Fruit fly (Drosophila melanogaster) whole organism, embryonic: ENCODE measurements around the gene Art9.

ENCODE experiments used
- Aef1 ChIP-seq: fragments of 200-800 bp; sonication (Bioruptor generic); IDR thresholded peaks from 3 replicates; pipeline ENCODE4 v1.3.6; 2022; ENCODE audit warnings: missing biosample characterization, missing genetic modification characterization
- CG10209 ChIP-seq: fragments of 200-800 bp; sonication (Bioruptor generic); optimal IDR thresholded peaks from 3 replicates; lab custom pipeline; 2017; ENCODE audit warnings: missing biosample characterization, mild to moderate bottlenecking, missing genetic modification characterization, missing genetic modification reagents
- CG10321 ChIP-seq: fragments of 200-800 bp; sonication (Bioruptor generic); IDR thresholded peaks from 2 replicates; pipeline ENCODE4 v1.3.6; 2022; ENCODE audit warnings: missing biosample characterization, missing genetic modification characterization
- CG10565 ChIP-seq: fragments of 200-800 bp; sonication (Bioruptor generic); optimal IDR thresholded peaks from 3 replicates; lab custom pipeline; 2016; ENCODE audit warnings: missing biosample characterization, mild to moderate bottlenecking, missing genetic modification characterization
- CG11560 ChIP-seq: fragments of 200-800 bp; sonication (Bioruptor generic); IDR thresholded peaks from 3 replicates; pipeline ENCODE4 v1.3.6; 2022; ENCODE audit warnings: missing biosample characterization, missing genetic modification characterization
- CG11723 ChIP-seq: fragments of 200-800 bp; sonication (Bioruptor generic); optimal IDR thresholded peaks from 2 replicates; lab custom pipeline; 2017; ENCODE audit warnings: missing biosample characterization, mild to moderate bottlenecking, missing genetic modification characterization
- CG13424 ChIP-seq: fragments of 200-800 bp; sonication (Bioruptor generic); optimal IDR thresholded peaks from 2 replicates; lab custom pipeline; 2019; ENCODE audit warnings: missing biosample characterization, mild to moderate bottlenecking, missing genetic modification characterization, moderate library complexity
- CG15269 ChIP-seq: fragments of 200-800 bp; sonication (Bioruptor generic); optimal IDR thresholded peaks from 2 replicates; lab custom pipeline; 2018; ENCODE audit warnings: missing biosample characterization, mild to moderate bottlenecking, missing genetic modification characterization, moderate library complexity
- CG15514 ChIP-seq: fragments of 200-800 bp; sonication (Bioruptor generic); optimal IDR thresholded peaks from 3 replicates; lab custom pipeline; 2017; ENCODE audit warnings: missing biosample characterization, missing genetic modification characterization, mild to moderate bottlenecking, moderate library complexity, missing genetic modification reagents
- CG16813 ChIP-seq: fragments of 200-800 bp; sonication (Bioruptor generic); IDR thresholded peaks from 3 replicates; pipeline ENCODE4 v1.3.6; 2022; ENCODE audit warnings: missing biosample characterization, missing genetic modification characterization; ENCODE audit not compliant: partially characterized antibody
- CG33557 ChIP-seq: fragments of 200-800 bp; sonication (Bioruptor generic); optimal IDR thresholded peaks from 2 replicates; lab custom pipeline; 2019; ENCODE audit warnings: missing biosample characterization, mild to moderate bottlenecking, missing genetic modification characterization, moderate library complexity
- CG4282 ChIP-seq: fragments of 200-800 bp; sonication (Bioruptor generic); optimal IDR thresholded peaks from 2 replicates; lab custom pipeline; 2016; ENCODE audit warnings: missing biosample characterization, missing genetic modification characterization
- CG6854 ChIP-seq: fragments of 200-800 bp; sonication (Bioruptor generic); optimal IDR thresholded peaks from 3 replicates; lab custom pipeline; 2017; ENCODE audit warnings: missing biosample characterization, mild to moderate bottlenecking, missing genetic modification characterization
- CG7357 ChIP-seq: fragments of 200-800 bp; sonication (Bioruptor generic); IDR thresholded peaks from 3 replicates; pipeline ENCODE4 v1.3.6; 2022; ENCODE audit warnings: missing biosample characterization, missing genetic modification characterization
- CG7963 ChIP-seq: fragments of 200-800 bp; sonication (Bioruptor generic); IDR thresholded peaks from 3 replicates; pipeline ENCODE4 v1.3.6; 2022; ENCODE audit warnings: missing biosample characterization, missing genetic modification characterization; ENCODE audit not compliant: partially characterized antibody
- CG8089 ChIP-seq: fragments of 200-800 bp; sonication (Bioruptor generic); optimal IDR thresholded peaks from 3 replicates; lab custom pipeline; 2016; ENCODE audit warnings: missing biosample characterization, missing genetic modification characterization
- CG9437 ChIP-seq: fragments of 200-800 bp; sonication (Bioruptor generic); optimal IDR thresholded peaks from 2 replicates; lab custom pipeline; 2018; ENCODE audit warnings: missing biosample characterization, mild to moderate bottlenecking, missing genetic modification characterization
- Dek ChIP-seq: fragments of 200-800 bp; sonication (Bioruptor generic); optimal IDR thresholded peaks from 3 replicates; lab custom pipeline; 2019; ENCODE audit warnings: missing biosample characterization, mild to moderate bottlenecking, missing genetic modification characterization, moderate library complexity
- Dip2 ChIP-seq: fragments of 200-800 bp; sonication (Bioruptor generic); IDR thresholded peaks from 2 replicates; pipeline ENCODE4 v1.3.6; 2022; ENCODE audit warnings: missing biosample characterization, missing genetic modification characterization
- Fer3 ChIP-seq: fragments of 200-800 bp; sonication (Bioruptor generic); optimal IDR thresholded peaks from 2 replicates; lab custom pipeline; 2018; ENCODE audit warnings: missing biosample characterization, mild to moderate bottlenecking, missing genetic modification characterization, moderate library complexity
- Gsc ChIP-seq: fragments of 200-800 bp; sonication (Bioruptor generic); IDR thresholded peaks from 2 replicates; pipeline ENCODE4 v1.3.6; 2022; ENCODE audit warnings: missing biosample characterization, missing genetic modification characterization
- Gug ChIP-seq: fragments of 200-800 bp; sonication (Bioruptor generic); IDR thresholded peaks from 4 replicates; pipeline ENCODE4 v1.3.6; 2022; ENCODE audit warnings: missing biosample characterization, missing genetic modification characterization
- HHEX ChIP-seq: fragments of 200-800 bp; sonication (Bioruptor generic); optimal IDR thresholded peaks from 3 replicates; lab custom pipeline; 2017; ENCODE audit warnings: missing biosample characterization, mild to moderate bottlenecking, missing genetic modification characterization, missing genetic modification reagents
- Hey ChIP-seq: fragments of 200-800 bp; sonication (Bioruptor generic); optimal IDR thresholded peaks from 3 replicates; lab custom pipeline; 2018; ENCODE audit warnings: missing biosample characterization, mild to moderate bottlenecking, missing genetic modification characterization
- Hmx ChIP-seq: fragments of 200-800 bp; sonication (Bioruptor generic); optimal IDR thresholded peaks from 2 replicates; lab custom pipeline; 2016; ENCODE audit warnings: missing biosample characterization, missing genetic modification characterization
- Hr51 ChIP-seq, 2 experiments: fragments of 200-800 bp; sonication (Bioruptor generic); optimal IDR thresholded peaks; 2 replicates in 1 of 2; 3 replicates in 1 of 2; lab custom pipeline; 2016 to 2018; ENCODE audit warnings: missing biosample characterization in 2 of 2, missing genetic modification characterization in 2 of 2, mild to moderate bottlenecking in 1 of 2, moderate library complexity in 1 of 2
- Kr ChIP-seq: fragments of 200-800 bp; sonication (Bioruptor generic); optimal IDR thresholded peaks from 2 replicates; lab custom pipeline; 2017; ENCODE audit warnings: missing biosample characterization, mild to moderate bottlenecking, missing genetic modification characterization
- Pdp1 ChIP-seq, 2 experiments: fragments of 200-800 bp; sonication (Bioruptor generic); optimal IDR thresholded peaks; 3 replicates each; lab custom pipeline; 2016; ENCODE audit warnings: missing biosample characterization in 2 of 2, missing genetic modification characterization in 2 of 2, mild to moderate bottlenecking in 1 of 2, moderate library complexity in 1 of 2
- Poxn ChIP-seq: fragments of 200-800 bp; sonication (Bioruptor generic); IDR thresholded peaks from 2 replicates; pipeline ENCODE4 v1.3.6; 2022; ENCODE audit warnings: missing biosample characterization, missing genetic modification characterization
- ara ChIP-seq: fragments of 200-800 bp; sonication (Bioruptor generic); IDR thresholded peaks from 2 replicates; pipeline ENCODE4 v1.3.6; 2022; ENCODE audit warnings: missing biosample characterization, missing genetic modification characterization
- bowl ChIP-seq: fragments of 200-800 bp; sonication (Bioruptor generic); IDR thresholded peaks from 2 replicates; pipeline ENCODE4 v1.3.6; 2022; ENCODE audit warnings: missing biosample characterization, missing genetic modification characterization
- chinmo ChIP-seq: fragments of 200-800 bp; sonication (Bioruptor generic); IDR thresholded peaks from 4 replicates; pipeline ENCODE4 v1.3.6; 2022; ENCODE audit warnings: missing biosample characterization, missing genetic modification characterization; ENCODE audit not compliant: partially characterized antibody
- crc ChIP-seq: fragments of 200-800 bp; sonication (Bioruptor generic); optimal IDR thresholded peaks from 2 replicates; lab custom pipeline; 2016; ENCODE audit warnings: missing biosample characterization, missing genetic modification characterization
- ems ChIP-seq: fragments of 200-800 bp; sonication (Bioruptor generic); optimal IDR thresholded peaks from 3 replicates; lab custom pipeline; 2016; ENCODE audit warnings: missing biosample characterization, missing genetic modification characterization
- en ChIP-seq: fragments of 200-800 bp; sonication (Bioruptor generic); optimal IDR thresholded peaks from 2 replicates; lab custom pipeline; 2016; ENCODE audit warnings: missing biosample characterization, missing genetic modification characterization
- eyg ChIP-seq: fragments of 200-800 bp; sonication (Bioruptor generic); optimal IDR thresholded peaks from 3 replicates; lab custom pipeline; 2016; ENCODE audit warnings: missing biosample characterization, missing genetic modification characterization
- gfzf ChIP-seq: fragments of 200-800 bp; sonication (Bioruptor generic); optimal IDR thresholded peaks from 2 replicates; lab custom pipeline; 2016; ENCODE audit warnings: missing biosample characterization, mild to moderate bottlenecking, missing genetic modification characterization, moderate library complexity
- gro ChIP-seq: fragments of 200-800 bp; sonication (Bioruptor generic); optimal IDR thresholded peaks from 2 replicates; lab custom pipeline; 2016; ENCODE audit warnings: missing biosample characterization, missing genetic modification characterization
- kni ChIP-seq: fragments of 200-800 bp; sonication (Bioruptor generic); optimal IDR thresholded peaks from 3 replicates; lab custom pipeline; 2017; ENCODE audit warnings: mild to moderate bottlenecking, missing biosample characterization, missing genetic modification reagents, missing genetic modification characterization
- luna ChIP-seq: fragments of 200-800 bp; sonication (Bioruptor generic); optimal IDR thresholded peaks from 2 replicates; lab custom pipeline; 2016; ENCODE audit warnings: missing biosample characterization, missing genetic modification characterization
- mam ChIP-seq: fragments of 200-800 bp; sonication (Bioruptor generic); optimal IDR thresholded peaks from 3 replicates; lab custom pipeline; 2016; ENCODE audit warnings: missing biosample characterization, missing genetic modification characterization
- nerfin-2 ChIP-seq: fragments of 200-800 bp; sonication (Bioruptor generic); IDR thresholded peaks from 2 replicates; pipeline ENCODE4 v1.3.6; 2022; ENCODE audit warnings: missing biosample characterization, missing genetic modification characterization; ENCODE audit not compliant: partially characterized antibody
- otp ChIP-seq: fragments of 200-800 bp; sonication (Bioruptor generic); IDR thresholded peaks from 3 replicates; pipeline ENCODE4, ENCODE4 v1.3.6; 2022; ENCODE audit warnings: missing biosample characterization, missing genetic modification characterization
- pros ChIP-seq: fragments of 200-800 bp; sonication (Bioruptor generic); optimal IDR thresholded peaks from 3 replicates; lab custom pipeline; 2019; ENCODE audit warnings: missing biosample characterization, mild to moderate bottlenecking, missing genetic modification characterization, moderate library complexity
- row ChIP-seq: fragments of 200-800 bp; sonication (Bioruptor generic); IDR thresholded peaks from 3 replicates; pipeline ENCODE4 v1.3.6; 2022; ENCODE audit warnings: missing biosample characterization, missing genetic modification characterization
- schlank ChIP-seq: fragments of 200-800 bp; sonication (Bioruptor generic); optimal IDR thresholded peaks from 2 replicates; lab custom pipeline; 2018; ENCODE audit warnings: missing biosample characterization, mild to moderate bottlenecking, missing genetic modification characterization
- sob ChIP-seq: fragments of 200-800 bp; sonication (Bioruptor generic); IDR thresholded peaks from 2 replicates; pipeline ENCODE4 v1.3.6; 2022; ENCODE audit warnings: missing biosample characterization, missing genetic modification characterization
- sug ChIP-seq: fragments of 200-800 bp; optimal IDR thresholded peaks from 2 replicates; lab custom pipeline; 2019; ENCODE audit warnings: missing biosample characterization, mild to moderate bottlenecking, missing genetic modification characterization, moderate library complexity
- tgo ChIP-seq: fragments of 200-800 bp; sonication (Bioruptor generic); IDR thresholded peaks from 3 replicates; pipeline ENCODE4 v1.3.6; 2022; ENCODE audit warnings: missing biosample characterization, missing genetic modification characterization

The Art9 gene

dm6 chr3R:13914760-13915417 is 28.4 kb downstream of the Art9 start (continued):
- TF ChIP-seq Aef1 (peak; percentile 68), Dip2 (GFP tag; lab: Robert Waterston, UW) (no peak), CG33557 (GFP tag; lab: Kevin White, UChicago) (no peak), Poxn (GFP tag; lab: Robert Waterston, UW) (no peak), chinmo (GFP tag; lab: Robert Waterston, UW) (0 out of 4 replicates have a peak, but pooled peaks have one; percentile 62), CG13424 (tag; lab: Kevin White, UChicago) (peak; percentile 79), CG7357 (peak; percentile 73), Fer3 (tag; lab: Kevin White, UChicago) (peak; percentile 72), HHEX (GFP tag; lab: Kevin White, UChicago) (peak; percentile 67), CG10321 (GFP tag; lab: Robert Waterston, UW) (0 out of 2 replicates have a peak, but pooled peaks have one; percentile 26), ara (peak; percentile 86), CG11723 (GFP tag; lab: Kevin White, UChicago) (peak; percentile 54), mam (GFP tag; lab: Kevin White, UChicago) (peak; percentile 67), CG16813 (GFP tag; lab: Robert Waterston, UW) (no peak), kni (GFP tag; lab: Kevin White, UChicago) (no peak), CG15514 (peak; percentile 47), Pdp1 (GFP tag; optimal IDR thresholded peaks at IDR 0.05; lab: Kevin White, UChicago) (peak; percentile 66 to 83), sug (tag; lab: Kevin White, UChicago) (peak; percentile 15), gfzf (GFP tag; lab: Kevin White, UChicago) (no peak), Gsc (peak; percentile 61), Gug (GFP tag; lab: Robert Waterston, UW) (peak; percentile 61; the same call in 2 of the 4 replicates), CG15269 (tag; lab: Kevin White, UChicago) (peak; percentile 74), crc (peak; percentile 62), Hmx (peak; percentile 29), Hey (tag; lab: Kevin White, UChicago) (no peak), CG10209 (GFP tag; lab: Kevin White, UChicago) (peak; percentile 72), otp (GFP tag; lab: Robert Waterston, UW) (peak; percentile 77), CG6854 (GFP tag; lab: Kevin White, UChicago) (peak; percentile 34), CG10565 (GFP tag; lab: Kevin White, UChicago) (peak; percentile 22), Dek (tag; lab: Kevin White, UChicago) (peak; percentile 53), eyg (GFP tag; lab: Kevin White, UChicago) (peak; percentile 66), en (GFP tag; lab: Kevin White, UChicago) (peak; percentile 74), Hr51 (GFP tag; optimal IDR thresholded peaks at IDR 0.05; lab: Kevin White, UChicago) (peak; percentile 42 to 82), CG4282 (GFP tag; lab: Kevin White, UChicago) (no peak), CG9437 (peak; percentile 52), row (GFP tag; lab: Robert Waterston, UW) (peak; percentile 79), CG7963 (GFP tag; lab: Robert Waterston, UW) (no peak), nerfin-2 (no peak), Kr (GFP tag; lab: Kevin White, UChicago) (no peak), CG8089 (peak; percentile 35), luna (GFP tag; lab: Kevin White, UChicago) (no peak), sob (peak; percentile 83), bowl (peak; percentile 54; the same call in 1 of the 2 replicates), tgo (GFP tag; lab: Robert Waterston, UW) (peak; percentile 79), pros (GFP tag; lab: Kevin White, UChicago) (no peak), ems (peak; percentile 84), gro (GFP tag; lab: Kevin White, UChicago) (peak; percentile 66), schlank (tag; lab: Kevin White, UChicago) (peak; percentile 12), CG11560 (tag; lab: Robert Waterston, UW) (peak; percentile 47; the same call in 1 of the 3 replicates)
